Worm (Caenorhabditis elegans) whole organism, mixed stage, embryonic: ENCODE measurements around the gene tbx-9.

Experiments used
- blmp-1 ChIP-seq: fragments of 150-350 bp; optimal IDR thresholded peaks from 2 replicates; lab custom pipeline; 2014; ENCODE audit warnings: missing biosample characterization, missing genetic modification characterization
- ceh-39 ChIP-seq: fragments of 150-350 bp; optimal IDR thresholded peaks from 2 replicates; lab custom pipeline; 2014; ENCODE audit warnings: missing biosample characterization, missing genetic modification characterization
- elt-1 ChIP-seq: sonication (generic microtip); optimal IDR thresholded peaks from 2 replicates; lab custom pipeline; 2017; ENCODE audit warnings: missing genetic modification characterization, mild to moderate bottlenecking, missing compliant biosample characterization, antibody characterized with exemption, moderate library complexity, borderline replicate concordance; ENCODE audit not compliant: insufficient read depth
- flh-1 ChIP-seq: fragments of 200-800 bp; sonication (Bioruptor generic); optimal IDR thresholded peaks from 2 replicates; lab custom pipeline; 2018; ENCODE audit warnings: mild to moderate bottlenecking, missing genetic modification characterization, moderate library complexity, missing compliant biosample characterization
- ham-2 ChIP-seq: fragments of 200-800 bp; sonication (Bioruptor generic); optimal IDR thresholded peaks from 2 replicates; lab custom pipeline; 2018; ENCODE audit warnings: mild to moderate bottlenecking, missing genetic modification characterization, missing compliant biosample characterization
- nhr-12 ChIP-seq: fragments of 150-350 bp; optimal IDR thresholded peaks from 2 replicates; lab custom pipeline; 2014; ENCODE audit warnings: missing biosample characterization, missing genetic modification characterization
- nhr-237 ChIP-seq: fragments of 150-350 bp; optimal IDR thresholded peaks from 2 replicates; lab custom pipeline; 2014; ENCODE audit warnings: missing biosample characterization, missing genetic modification characterization
- nhr-76 ChIP-seq: sonication (generic microtip); optimal IDR thresholded peaks from 2 replicates; lab custom pipeline; 2017; ENCODE audit warnings: missing biosample characterization, missing genetic modification characterization
- unc-62 ChIP-seq: fragments of 150-350 bp; optimal IDR thresholded peaks from 2 replicates; lab custom pipeline; 2014; ENCODE audit warnings: missing biosample characterization, missing genetic modification reagents, missing genetic modification characterization
- ztf-11 ChIP-seq: fragments of 150-350 bp; optimal IDR thresholded peaks from 2 replicates; lab custom pipeline; 2014; ENCODE audit warnings: missing biosample characterization, missing genetic modification characterization

DNA sequence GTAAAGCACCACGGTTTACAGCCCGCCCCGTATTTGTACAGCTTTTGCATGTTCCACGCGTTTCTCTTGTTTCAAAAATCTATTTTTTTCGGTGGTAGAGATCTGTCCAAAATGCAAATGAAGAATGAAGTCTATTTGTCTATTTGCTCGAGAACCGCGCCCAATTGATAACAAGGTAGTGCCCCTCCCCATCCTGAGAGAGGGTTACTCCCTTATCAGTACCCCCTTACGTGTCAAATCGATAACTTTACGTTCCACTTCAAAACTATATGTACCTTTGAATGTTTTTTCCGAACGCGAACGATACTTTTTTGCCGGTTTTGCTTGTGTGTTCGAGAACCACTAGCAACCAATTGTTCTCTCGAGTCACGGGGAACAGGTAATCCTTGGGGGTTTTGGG is 34.4 kb upstream of the tbx-9 start:
- no peak for TF ChIP-seq ztf-11 (tag; lab: Kevin White, UChicago)
- no peak for TF ChIP-seq nhr-76
- no peak for TF ChIP-seq nhr-12 (tag; lab: Kevin White, UChicago)
- TF ChIP-seq flh-1 (GFP tag; lab: Kevin White, UChicago), result no peak
- TF ChIP-seq ceh-39, result no peak
- TF ChIP-seq nhr-237 (tag; lab: Kevin White, UChicago), result no peak
- no peak for TF ChIP-seq blmp-1 (tag; lab: Kevin White, UChicago)
- no peak for TF ChIP-seq elt-1
- TF ChIP-seq ham-2, result no peak
- no peak for TF ChIP-seq unc-62 (GFP tag; lab: Kevin White, UChicago)
